Fruit fly (Drosophila melanogaster) whole organism, embryonic: ENCODE data around the gene CG2889.

Experiments used
- BtbVII ChIP-seq: fragments of 200-800 bp; sonication (Bioruptor generic); optimal IDR thresholded peaks from 3 replicates; lab custom pipeline; 2017; ENCODE audit warnings: missing biosample characterization, mild to moderate bottlenecking, missing genetic modification characterization
- CG10267 ChIP-seq: fragments of 200-800 bp; sonication (Bioruptor generic); optimal IDR thresholded peaks from 2 replicates; lab custom pipeline; 2018; ENCODE audit warnings: missing biosample characterization, mild to moderate bottlenecking, missing genetic modification characterization, moderate library complexity
- CG11695 ChIP-seq: fragments of 200-800 bp; sonication (Bioruptor generic); IDR thresholded peaks from 3 replicates; pipeline ENCODE4 v1.3.6; 2022; ENCODE audit warnings: missing biosample characterization, missing genetic modification characterization
- CG12391 ChIP-seq: fragments of 200-800 bp; sonication (Bioruptor generic); optimal IDR thresholded peaks from 3 replicates; lab custom pipeline; 2018; ENCODE audit warnings: missing biosample characterization, mild to moderate bottlenecking, missing genetic modification characterization, moderate library complexity
- CG13296 ChIP-seq: fragments of 200-800 bp; sonication (Bioruptor generic); optimal IDR thresholded peaks from 3 replicates; lab custom pipeline; 2018; ENCODE audit warnings: missing biosample characterization, mild to moderate bottlenecking, missing genetic modification characterization
- CG13624 ChIP-seq: fragments of 200-800 bp; sonication (Bioruptor generic); optimal IDR thresholded peaks from 2 replicates; lab custom pipeline; 2016; ENCODE audit warnings: missing biosample characterization, missing genetic modification characterization
- CG15073 ChIP-seq: fragments of 200-800 bp; sonication (Bioruptor generic); optimal IDR thresholded peaks from 2 replicates; lab custom pipeline; 2016; ENCODE audit warnings: missing biosample characterization, missing genetic modification characterization
- CG1603 ChIP-seq: fragments of 200-800 bp; sonication (Bioruptor generic); optimal IDR thresholded peaks from 2 replicates; lab custom pipeline; 2019; ENCODE audit warnings: missing biosample characterization, mild to moderate bottlenecking, missing genetic modification characterization, moderate library complexity
- CG17328 ChIP-seq: fragments of 200-800 bp; sonication (Bioruptor generic); IDR thresholded peaks from 2 replicates; pipeline ENCODE4 v1.3.6; 2022; ENCODE audit warnings: missing biosample characterization, missing genetic modification characterization
- CG17359 ChIP-seq: fragments of 200-800 bp; sonication (Bioruptor generic); optimal IDR thresholded peaks from 3 replicates; lab custom pipeline; 2018; ENCODE audit warnings: missing biosample characterization, mild to moderate bottlenecking, missing genetic modification characterization, moderate library complexity
- CG17385 ChIP-seq: fragments of 200-800 bp; sonication (Bioruptor generic); optimal IDR thresholded peaks from 3 replicates; lab custom pipeline; 2018; ENCODE audit warnings: missing biosample characterization, mild to moderate bottlenecking, missing genetic modification characterization
- CG18262 ChIP-seq: fragments of 200-800 bp; optimal IDR thresholded peaks from 3 replicates; lab custom pipeline; 2019; ENCODE audit warnings: missing biosample characterization, mild to moderate bottlenecking, missing genetic modification characterization, moderate library complexity
- CG2120 ChIP-seq: fragments of 200-800 bp; sonication (Bioruptor generic); optimal IDR thresholded peaks from 3 replicates; lab custom pipeline; 2016; ENCODE audit warnings: missing biosample characterization, missing genetic modification characterization
- CG34224 ChIP-seq: fragments of 200-800 bp; sonication (Bioruptor generic); IDR thresholded peaks from 3 replicates; pipeline ENCODE4 v1.3.6; 2022; ENCODE audit warnings: missing biosample characterization, missing genetic modification characterization; ENCODE audit not compliant: partially characterized antibody
- CG34376 ChIP-seq: fragments of 200-800 bp; sonication (Bioruptor generic); optimal IDR thresholded peaks from 2 replicates; lab custom pipeline; 2018; ENCODE audit warnings: missing biosample characterization, mild to moderate bottlenecking, missing genetic modification characterization
- CG34422 ChIP-seq: fragments of 200-800 bp; sonication (Bioruptor generic); IDR thresholded peaks from 3 replicates; pipeline ENCODE4 v1.3.6; 2022; ENCODE audit warnings: missing biosample characterization, missing genetic modification characterization
- CG4707 ChIP-seq: fragments of 200-800 bp; sonication (Bioruptor generic); optimal IDR thresholded peaks from 2 replicates; lab custom pipeline; 2018; ENCODE audit warnings: missing biosample characterization, mild to moderate bottlenecking, missing genetic modification characterization, moderate library complexity
- CG5953 ChIP-seq: fragments of 200-800 bp; sonication (Bioruptor generic); IDR thresholded peaks from 2 replicates; pipeline ENCODE4 v1.3.6; 2022; ENCODE audit warnings: missing biosample characterization, missing genetic modification characterization
- CG6689 ChIP-seq: fragments of 200-800 bp; sonication (Bioruptor generic); IDR thresholded peaks from 2 replicates; pipeline ENCODE4 v1.3.6; 2022; ENCODE audit warnings: missing biosample characterization, missing genetic modification characterization
- CG6854 ChIP-seq: fragments of 200-800 bp; sonication (Bioruptor generic); optimal IDR thresholded peaks from 3 replicates; lab custom pipeline; 2017; ENCODE audit warnings: missing biosample characterization, mild to moderate bottlenecking, missing genetic modification characterization
- CG7987 ChIP-seq: fragments of 200-800 bp; sonication (Bioruptor generic); optimal IDR thresholded peaks from 2 replicates; lab custom pipeline; 2018; ENCODE audit warnings: missing biosample characterization, mild to moderate bottlenecking, missing genetic modification characterization, moderate library complexity
- CG8765 ChIP-seq: fragments of 200-800 bp; sonication (Bioruptor generic); IDR thresholded peaks from 2 replicates; pipeline ENCODE4 v1.3.6; 2022; ENCODE audit warnings: missing biosample characterization, missing genetic modification characterization
- CG9437 ChIP-seq: fragments of 200-800 bp; sonication (Bioruptor generic); optimal IDR thresholded peaks from 2 replicates; lab custom pipeline; 2018; ENCODE audit warnings: missing biosample characterization, mild to moderate bottlenecking, missing genetic modification characterization
- Doc2 ChIP-seq: fragments of 200-800 bp; sonication (Bioruptor generic); IDR thresholded peaks from 2 replicates; pipeline ENCODE4 v1.3.6; 2022; ENCODE audit warnings: missing biosample characterization, missing genetic modification characterization
- E2f2 ChIP-seq: fragments of 200-800 bp; sonication (Bioruptor generic); IDR thresholded peaks from 2 replicates; pipeline ENCODE4 v1.3.6; 2022; ENCODE audit warnings: missing biosample characterization, missing genetic modification characterization
- Fer3 ChIP-seq: fragments of 200-800 bp; sonication (Bioruptor generic); optimal IDR thresholded peaks from 2 replicates; lab custom pipeline; 2018; ENCODE audit warnings: missing biosample characterization, mild to moderate bottlenecking, missing genetic modification characterization, moderate library complexity
- HHEX ChIP-seq: fragments of 200-800 bp; sonication (Bioruptor generic); optimal IDR thresholded peaks from 3 replicates; lab custom pipeline; 2017; ENCODE audit warnings: missing biosample characterization, mild to moderate bottlenecking, missing genetic modification characterization, missing genetic modification reagents
- Hmr ChIP-seq: fragments of 200-800 bp; sonication (Bioruptor generic); optimal IDR thresholded peaks from 3 replicates; lab custom pipeline; 2017; ENCODE audit warnings: mild to moderate bottlenecking, missing biosample characterization, missing genetic modification reagents, missing genetic modification characterization
- Lhr ChIP-seq: fragments of 200-800 bp; sonication (Bioruptor generic); optimal IDR thresholded peaks from 3 replicates; lab custom pipeline; 2017; ENCODE audit warnings: mild to moderate bottlenecking, missing biosample characterization, missing genetic modification reagents, missing genetic modification characterization
- Lim3 ChIP-seq: fragments of 200-800 bp; sonication (Bioruptor generic); IDR thresholded peaks from 2 replicates; pipeline ENCODE4 v1.3.6; 2022; ENCODE audit warnings: missing biosample characterization, missing genetic modification characterization
- NK7.1 ChIP-seq: fragments of 200-800 bp; sonication (Bioruptor generic); optimal IDR thresholded peaks from 3 replicates; lab custom pipeline; 2016; ENCODE audit warnings: missing biosample characterization, missing genetic modification characterization
- NfI ChIP-seq: fragments of 200-800 bp; sonication (Bioruptor generic); optimal IDR thresholded peaks from 3 replicates; lab custom pipeline; 2018; ENCODE audit warnings: missing biosample characterization, mild to moderate bottlenecking, missing genetic modification characterization, moderate library complexity
- Sry-β ChIP-seq: fragments of 200-800 bp; sonication (Bioruptor generic); optimal IDR thresholded peaks from 2 replicates; lab custom pipeline; 2018; ENCODE audit warnings: missing biosample characterization, mild to moderate bottlenecking, missing genetic modification characterization, moderate library complexity
- bab2 ChIP-seq: fragments of 200-800 bp; sonication (Bioruptor generic); optimal IDR thresholded peaks from 2 replicates; lab custom pipeline; 2016; ENCODE audit warnings: missing biosample characterization, missing genetic modification characterization
- fd102C ChIP-seq: fragments of 200-800 bp; sonication (Bioruptor generic); optimal IDR thresholded peaks from 2 replicates; lab custom pipeline; 2018; ENCODE audit warnings: missing biosample characterization, mild to moderate bottlenecking, missing genetic modification characterization, moderate library complexity
- jing ChIP-seq: fragments of 200-800 bp; sonication (Bioruptor generic); optimal IDR thresholded peaks from 2 replicates; lab custom pipeline; 2018; ENCODE audit warnings: missing biosample characterization, mild to moderate bottlenecking, missing genetic modification characterization
- mirr ChIP-seq: fragments of 200-800 bp; sonication (Bioruptor generic); optimal IDR thresholded peaks from 3 replicates; lab custom pipeline; 2018; ENCODE audit warnings: missing biosample characterization, mild to moderate bottlenecking, missing genetic modification characterization
- oc ChIP-seq: fragments of 200-800 bp; sonication (Bioruptor generic); optimal IDR thresholded peaks from 2 replicates; lab custom pipeline; 2018; ENCODE audit warnings: missing biosample characterization, mild to moderate bottlenecking, missing genetic modification characterization, moderate library complexity
- onecut ChIP-seq: fragments of 200-800 bp; sonication (Bioruptor generic); IDR thresholded peaks from 2 replicates; pipeline ENCODE4 v1.3.6; 2022; ENCODE audit warnings: missing biosample characterization, missing genetic modification characterization
- peb ChIP-seq: fragments of 200-800 bp; sonication (Bioruptor generic); IDR thresholded peaks from 2 replicates; pipeline ENCODE4 v1.3.6; 2022; ENCODE audit warnings: missing biosample characterization, missing genetic modification characterization
- ranshi ChIP-seq: fragments of 200-800 bp; sonication (Bioruptor generic); IDR thresholded peaks from 2 replicates; pipeline ENCODE4 v1.3.6; 2022; ENCODE audit warnings: missing biosample characterization, missing genetic modification characterization
- repo ChIP-seq: fragments of 200-800 bp; sonication (Bioruptor generic); optimal IDR thresholded peaks from 2 replicates; lab custom pipeline; 2016; ENCODE audit warnings: missing biosample characterization, missing genetic modification characterization
- sisA ChIP-seq: fragments of 200-800 bp; sonication (Bioruptor generic); IDR thresholded peaks from 2 replicates; pipeline ENCODE4 v1.3.6; 2022; ENCODE audit warnings: missing biosample characterization, missing genetic modification characterization
- sna ChIP-seq: fragments of 200-800 bp; sonication (Bioruptor generic); IDR thresholded peaks from 2 replicates; pipeline ENCODE4 v1.3.6; 2022; ENCODE audit warnings: missing biosample characterization, missing genetic modification characterization; ENCODE audit not compliant: partially characterized antibody
- stwl ChIP-seq: fragments of 200-800 bp; sonication (Bioruptor generic); optimal IDR thresholded peaks from 3 replicates; lab custom pipeline; 2018; ENCODE audit warnings: missing biosample characterization, mild to moderate bottlenecking, missing genetic modification characterization, moderate library complexity
- trem ChIP-seq: fragments of 200-800 bp; optimal IDR thresholded peaks from 3 replicates; lab custom pipeline; 2019; ENCODE audit warnings: missing biosample characterization, mild to moderate bottlenecking, missing genetic modification characterization, moderate library complexity
- unpg ChIP-seq: fragments of 200-800 bp; sonication (Bioruptor generic); optimal IDR thresholded peaks from 3 replicates; lab custom pipeline; 2018; ENCODE audit warnings: missing biosample characterization, mild to moderate bottlenecking, missing genetic modification characterization, moderate library complexity
- vfl ChIP-seq: fragments of 200-800 bp; sonication (Bioruptor generic); optimal IDR thresholded peaks from 2 replicates; lab custom pipeline; 2016; ENCODE audit warnings: missing biosample characterization, missing genetic modification characterization
- wek ChIP-seq: fragments of 200-800 bp; sonication (Bioruptor generic); optimal IDR thresholded peaks from 3 replicates; lab custom pipeline; 2018; ENCODE audit warnings: missing biosample characterization, mild to moderate bottlenecking, missing genetic modification characterization, moderate library complexity

The CG2889 gene

DNA sequence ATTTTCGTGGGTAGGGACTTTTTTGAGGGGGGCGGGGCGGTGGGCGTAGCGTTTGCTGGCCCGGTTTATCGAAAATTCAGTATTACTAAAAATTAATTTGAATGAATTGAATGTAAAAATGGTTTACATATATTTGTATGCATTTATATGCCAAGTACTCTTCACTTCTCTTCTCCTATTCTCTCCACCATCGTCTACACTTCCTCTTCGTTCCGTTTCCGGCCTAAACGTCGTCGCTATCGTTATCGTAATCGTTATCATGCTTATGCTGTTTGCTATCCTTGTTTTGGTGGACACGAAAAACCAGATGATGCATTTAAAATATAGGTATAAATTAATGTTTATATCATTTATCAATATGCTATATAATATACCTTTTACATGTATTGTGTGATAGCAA lies 11.8 kb upstream of the CG2889 start (continued):
- TF ChIP-seq CG10267 (peak; percentile 35), CG6689 (no peak), sisA (no peak), CG34224 (GFP tag; lab: Robert Waterston, UW) (no peak), CG9437 (GFP tag; lab: Kevin White, UChicago) (peak; percentile 5), CG13296 (GFP tag; lab: Kevin White, UChicago) (peak; percentile 50), stwl (peak; percentile 44), jing (GFP tag; lab: Kevin White, UChicago) (no peak), ranshi (GFP tag; lab: Robert Waterston, UW) (no peak), CG6854 (peak; percentile 4), CG18262 (tag; lab: Kevin White, UChicago) (peak; percentile 15), onecut (peak; percentile 42; the same call in 1 of the 2 replicates), CG5953 (GFP tag; lab: Robert Waterston, UW) (0 out of 2 replicates have a peak, but pooled peaks have one; percentile 9), oc (no peak), Hmr (GFP tag; lab: Kevin White, UChicago) (peak; percentile 40), Fer3 (tag; lab: Kevin White, UChicago) (peak; percentile 25), peb (GFP tag; lab: Robert Waterston, UW) (no peak), Doc2 (GFP tag; lab: Robert Waterston, UW) (no peak), vfl (GFP tag; lab: Kevin White, UChicago) (no peak), CG8765 (GFP tag; lab: Robert Waterston, UW) (no peak), CG13624 (no peak), trem (peak; percentile 20), Sry-β (GFP tag; lab: Kevin White, UChicago) (no peak), fd102C (GFP tag; lab: Kevin White, UChicago) (no peak), sna (GFP tag; lab: Robert Waterston, UW) (no peak), CG34376 (peak; percentile 15), CG17359 (tag; lab: Kevin White, UChicago) (peak; percentile 17), repo (GFP tag; lab: Kevin White, UChicago) (no peak), HHEX (peak; percentile 48), CG1603 (tag; lab: Kevin White, UChicago) (peak; percentile 22), CG34422 (GFP tag; lab: Robert Waterston, UW) (no peak), unpg (GFP tag; lab: Kevin White, UChicago) (peak; percentile 30), BtbVII (GFP tag; lab: Kevin White, UChicago) (peak; percentile 17), bab2 (GFP tag; lab: Kevin White, UChicago) (no peak), wek (GFP tag; lab: Kevin White, UChicago) (peak; percentile 45), CG15073 (GFP tag; lab: Kevin White, UChicago) (no peak), CG12391 (peak; percentile 8), CG11695 (GFP tag; lab: Robert Waterston, UW) (no peak), CG17328 (no peak), CG17385 (GFP tag; lab: Kevin White, UChicago) (peak; percentile 77), CG4707 (GFP tag; lab: Kevin White, UChicago) (peak; percentile 45), CG2120 (no peak), CG7987 (GFP tag; lab: Kevin White, UChicago) (peak; percentile 67), NfI (GFP tag; lab: Kevin White, UChicago) (peak; percentile 42), NK7.1 (GFP tag; lab: Kevin White, UChicago) (no peak), E2f2 (peak; percentile 26), Lim3 (no peak), Lhr (GFP tag; lab: Kevin White, UChicago) (no peak), mirr (no peak)
